Fruit fly (Drosophila melanogaster) whole organism, embryonic: ENCODE data around the gene CG9130.
A peak's percentile ranks its signal among the peaks of the same experiment; 100 is the strongest.

Experiments
- ATbp ChIP-seq: fragments of 200-800 bp; sonication (Bioruptor generic); optimal IDR thresholded peaks from 2 replicates; lab custom pipeline; 2017; ENCODE audit warnings: missing biosample characterization, mild to moderate bottlenecking, missing genetic modification characterization, missing genetic modification reagents
- Adf1 ChIP-seq: fragments of 200-800 bp; sonication (Bioruptor generic); IDR thresholded peaks from 2 replicates; pipeline ENCODE4 v1.3.6; 2022; ENCODE audit warnings: missing biosample characterization, missing genetic modification characterization
- Atf6 ChIP-seq: fragments of 200-800 bp; sonication (Bioruptor generic); IDR thresholded peaks from 2 replicates; pipeline ENCODE4 v1.3.6; 2022; ENCODE audit warnings: missing biosample characterization, missing genetic modification characterization
- CG10654 ChIP-seq: fragments of 200-800 bp; sonication (Bioruptor generic); optimal IDR thresholded peaks from 2 replicates; lab custom pipeline; 2016; ENCODE audit warnings: missing biosample characterization, missing genetic modification characterization
- CG12236 ChIP-seq: fragments of 200-800 bp; sonication (Bioruptor generic); optimal IDR thresholded peaks from 2 replicates; lab custom pipeline; 2016; ENCODE audit warnings: missing biosample characterization, missing genetic modification characterization
- CG12391 ChIP-seq: fragments of 200-800 bp; sonication (Bioruptor generic); optimal IDR thresholded peaks from 3 replicates; lab custom pipeline; 2018; ENCODE audit warnings: missing biosample characterization, mild to moderate bottlenecking, missing genetic modification characterization, moderate library complexity
- CG12659 ChIP-seq: fragments of 200-800 bp; sonication (Bioruptor generic); optimal IDR thresholded peaks from 3 replicates; lab custom pipeline; 2017; ENCODE audit warnings: mild to moderate bottlenecking, missing biosample characterization, missing genetic modification reagents, missing genetic modification characterization
- CG14014 ChIP-seq: fragments of 200-800 bp; sonication (Bioruptor generic); IDR thresholded peaks from 2 replicates; pipeline ENCODE4 v1.3.6; 2022; ENCODE audit warnings: missing biosample characterization, missing genetic modification characterization
- CG15601 ChIP-seq: fragments of 200-800 bp; sonication (Bioruptor generic); optimal IDR thresholded peaks from 3 replicates; lab custom pipeline; 2019; ENCODE audit warnings: missing biosample characterization, mild to moderate bottlenecking, missing genetic modification characterization, moderate library complexity
- CG15696 ChIP-seq: fragments of 200-800 bp; sonication (Bioruptor generic); optimal IDR thresholded peaks from 2 replicates; lab custom pipeline; 2019; ENCODE audit warnings: missing biosample characterization, mild to moderate bottlenecking, missing genetic modification characterization, moderate library complexity
- CG1602 ChIP-seq: fragments of 200-800 bp; sonication (Bioruptor generic); optimal IDR thresholded peaks from 3 replicates; lab custom pipeline; 2016; ENCODE audit warnings: missing biosample characterization, missing genetic modification characterization
- CG2120 ChIP-seq: fragments of 200-800 bp; sonication (Bioruptor generic); optimal IDR thresholded peaks from 3 replicates; lab custom pipeline; 2016; ENCODE audit warnings: missing biosample characterization, missing genetic modification characterization
- CG2712 ChIP-seq: fragments of 200-800 bp; optimal IDR thresholded peaks from 3 replicates; lab custom pipeline; 2019; ENCODE audit warnings: missing biosample characterization, mild to moderate bottlenecking, missing genetic modification characterization, moderate library complexity
- CG30020 ChIP-seq: fragments of 200-800 bp; optimal IDR thresholded peaks from 2 replicates; lab custom pipeline; 2019; ENCODE audit warnings: missing biosample characterization, mild to moderate bottlenecking, missing genetic modification characterization, moderate library complexity
- CG33557 ChIP-seq: fragments of 200-800 bp; sonication (Bioruptor generic); optimal IDR thresholded peaks from 2 replicates; lab custom pipeline; 2019; ENCODE audit warnings: missing biosample characterization, mild to moderate bottlenecking, missing genetic modification characterization, moderate library complexity
- CG5245 ChIP-seq: fragments of 200-800 bp; sonication (Bioruptor generic); optimal IDR thresholded peaks from 3 replicates; lab custom pipeline; 2016; ENCODE audit warnings: missing biosample characterization, missing genetic modification characterization
- CG6813 ChIP-seq: fragments of 200-800 bp; sonication (Bioruptor generic); optimal IDR thresholded peaks from 2 replicates; lab custom pipeline; 2017; ENCODE audit warnings: missing biosample characterization, missing genetic modification characterization, mild to moderate bottlenecking, moderate library complexity, missing genetic modification reagents
- CG7928 ChIP-seq: fragments of 200-800 bp; sonication (Bioruptor generic); optimal IDR thresholded peaks from 2 replicates; lab custom pipeline; 2017; ENCODE audit warnings: missing biosample characterization, mild to moderate bottlenecking, missing genetic modification characterization
- CG7987 ChIP-seq: fragments of 200-800 bp; sonication (Bioruptor generic); optimal IDR thresholded peaks from 2 replicates; lab custom pipeline; 2018; ENCODE audit warnings: missing biosample characterization, mild to moderate bottlenecking, missing genetic modification characterization, moderate library complexity
- CG8765 ChIP-seq: fragments of 200-800 bp; sonication (Bioruptor generic); IDR thresholded peaks from 2 replicates; pipeline ENCODE4 v1.3.6; 2022; ENCODE audit warnings: missing biosample characterization, missing genetic modification characterization
- CG9932 ChIP-seq: fragments of 200-800 bp; sonication (Bioruptor generic); IDR thresholded peaks from 2 replicates; pipeline ENCODE4 v1.3.6; 2022; ENCODE audit warnings: missing biosample characterization, missing genetic modification characterization
- H15 ChIP-seq: fragments of 200-800 bp; sonication (Bioruptor generic); IDR thresholded peaks from 3 replicates; pipeline ENCODE4 v1.3.6; 2022; ENCODE audit warnings: missing biosample characterization, missing genetic modification characterization
- HmgD ChIP-seq: fragments of 200-800 bp; sonication (Bioruptor generic); optimal IDR thresholded peaks from 3 replicates; lab custom pipeline; 2016; ENCODE audit warnings: missing biosample characterization, missing genetic modification characterization
- Mes4 ChIP-seq: fragments of 200-800 bp; sonication (Bioruptor generic); optimal IDR thresholded peaks from 2 replicates; lab custom pipeline; 2016; ENCODE audit warnings: missing biosample characterization, missing genetic modification characterization
- Oaz ChIP-seq: fragments of 200-800 bp; sonication (Bioruptor generic); IDR thresholded peaks from 2 replicates; pipeline ENCODE4 v1.3.6; 2022; ENCODE audit warnings: missing biosample characterization, missing genetic modification characterization
- PHDP ChIP-seq: fragments of 200-800 bp; sonication (Bioruptor generic); optimal IDR thresholded peaks from 3 replicates; lab custom pipeline; 2018; ENCODE audit warnings: missing biosample characterization, mild to moderate bottlenecking, missing genetic modification characterization, moderate library complexity
- Rfx ChIP-seq: fragments of 200-800 bp; sonication (Bioruptor generic); IDR thresholded peaks from 2 replicates; pipeline ENCODE4 v1.3.6; 2022; ENCODE audit warnings: missing biosample characterization, missing genetic modification characterization
- Spps ChIP-seq: fragments of 200-800 bp; sonication (Bioruptor generic); optimal IDR thresholded peaks from 2 replicates; lab custom pipeline; 2018; ENCODE audit warnings: missing biosample characterization, mild to moderate bottlenecking, missing genetic modification characterization
- Xbp1 ChIP-seq: fragments of 200-800 bp; sonication (Bioruptor generic); optimal IDR thresholded peaks from 3 replicates; lab custom pipeline; 2016; ENCODE audit warnings: missing biosample characterization, mild to moderate bottlenecking, missing genetic modification characterization
- ara ChIP-seq: fragments of 200-800 bp; sonication (Bioruptor generic); IDR thresholded peaks from 2 replicates; pipeline ENCODE4 v1.3.6; 2022; ENCODE audit warnings: missing biosample characterization, missing genetic modification characterization
- ato ChIP-seq: fragments of 200-800 bp; sonication (Bioruptor generic); IDR thresholded peaks from 2 replicates; pipeline ENCODE4 v1.3.6; 2022; ENCODE audit warnings: missing biosample characterization, missing genetic modification characterization; ENCODE audit not compliant: partially characterized antibody
- dati ChIP-seq: fragments of 200-800 bp; sonication (Bioruptor generic); IDR thresholded peaks from 2 replicates; pipeline ENCODE4 v1.3.6; 2022; ENCODE audit warnings: missing biosample characterization, missing genetic modification characterization
- dm ChIP-seq: fragments of 200-800 bp; sonication (Bioruptor generic); optimal IDR thresholded peaks from 3 replicates; lab custom pipeline; 2016; ENCODE audit warnings: missing biosample characterization, missing genetic modification characterization
- dysf ChIP-seq: fragments of 200-800 bp; sonication (Bioruptor generic); IDR thresholded peaks from 3 replicates; pipeline ENCODE4 v1.3.6; 2022; ENCODE audit warnings: missing biosample characterization, missing genetic modification characterization
- en ChIP-seq: fragments of 200-800 bp; sonication (Bioruptor generic); optimal IDR thresholded peaks from 2 replicates; lab custom pipeline; 2016; ENCODE audit warnings: missing biosample characterization, missing genetic modification characterization
- jumu ChIP-seq: fragments of 200-800 bp; sonication (Bioruptor generic); optimal IDR thresholded peaks from 3 replicates; lab custom pipeline; 2016; ENCODE audit warnings: missing biosample characterization, missing genetic modification characterization
- kay ChIP-seq: fragments of 200-800 bp; sonication (Bioruptor generic); optimal IDR thresholded peaks from 2 replicates; lab custom pipeline; 2016; ENCODE audit warnings: missing biosample characterization, missing genetic modification characterization
- lola ChIP-seq, 3 experiments: fragments of >200 bp in 2 of 3; fragments of 200-800 bp in 1 of 3; sonication (Bioruptor generic) in 1 of 3; optimal IDR thresholded peaks; 2 replicates each; lab custom pipeline; 2017 to 2019; ENCODE audit warnings: missing biosample characterization in 3 of 3, missing genetic modification characterization in 3 of 3, mild to moderate bottlenecking in 1 of 3, moderate library complexity in 1 of 3
- nerfin-1 ChIP-seq: fragments of 200-800 bp; sonication (Bioruptor generic); optimal IDR thresholded peaks from 3 replicates; lab custom pipeline; 2019; ENCODE audit warnings: missing biosample characterization, mild to moderate bottlenecking, missing genetic modification characterization, moderate library complexity
- pfk ChIP-seq: fragments of 200-800 bp; sonication (Bioruptor generic); optimal IDR thresholded peaks from 2 replicates; lab custom pipeline; 2018; ENCODE audit warnings: missing biosample characterization, mild to moderate bottlenecking, missing genetic modification characterization, moderate library complexity
- pnt ChIP-seq: fragments of 200-800 bp; sonication (Bioruptor generic); optimal IDR thresholded peaks from 3 replicates; lab custom pipeline; 2016; ENCODE audit warnings: missing biosample characterization, missing genetic modification characterization
- scrt ChIP-seq: fragments of 200-800 bp; sonication (Bioruptor generic); optimal IDR thresholded peaks from 2 replicates; lab custom pipeline; 2018; ENCODE audit warnings: missing biosample characterization, mild to moderate bottlenecking, missing genetic modification characterization, moderate library complexity
- sens-2 ChIP-seq: fragments of 200-800 bp; sonication (Bioruptor generic); IDR thresholded peaks from 2 replicates; pipeline ENCODE4 v1.3.6; 2022; ENCODE audit warnings: missing biosample characterization, missing genetic modification characterization
- seq ChIP-seq: fragments of 200-800 bp; sonication (Bioruptor generic); IDR thresholded peaks from 2 replicates; pipeline ENCODE4 v1.3.6; 2022; ENCODE audit warnings: missing biosample characterization, missing genetic modification characterization
- shn ChIP-seq: fragments of 200-800 bp; sonication (Bioruptor generic); optimal IDR thresholded peaks from 3 replicates; lab custom pipeline; 2016; ENCODE audit warnings: missing biosample characterization, missing genetic modification characterization
- sob ChIP-seq: fragments of 200-800 bp; sonication (Bioruptor generic); IDR thresholded peaks from 2 replicates; pipeline ENCODE4 v1.3.6; 2022; ENCODE audit warnings: missing biosample characterization, missing genetic modification characterization
- trh ChIP-seq: fragments of 200-800 bp; sonication (Bioruptor generic); optimal IDR thresholded peaks from 2 replicates; lab custom pipeline; 2016; ENCODE audit warnings: missing biosample characterization, missing genetic modification characterization
- tx ChIP-seq: fragments of 200-800 bp; sonication (Bioruptor generic); optimal IDR thresholded peaks from 2 replicates; lab custom pipeline; 2016; ENCODE audit warnings: missing biosample characterization, missing genetic modification characterization
- vvl ChIP-seq: fragments of 200-800 bp; sonication (Bioruptor generic); IDR thresholded peaks from 2 replicates; pipeline ENCODE4 v1.3.6; 2022; ENCODE audit warnings: missing biosample characterization, missing genetic modification characterization
- zen ChIP-seq: fragments of 200-800 bp; sonication (Bioruptor generic); optimal IDR thresholded peaks from 3 replicates; lab custom pipeline; 2018; ENCODE audit warnings: missing biosample characterization, mild to moderate bottlenecking, missing genetic modification characterization, moderate library complexity

CG9130 gene

DNA sequence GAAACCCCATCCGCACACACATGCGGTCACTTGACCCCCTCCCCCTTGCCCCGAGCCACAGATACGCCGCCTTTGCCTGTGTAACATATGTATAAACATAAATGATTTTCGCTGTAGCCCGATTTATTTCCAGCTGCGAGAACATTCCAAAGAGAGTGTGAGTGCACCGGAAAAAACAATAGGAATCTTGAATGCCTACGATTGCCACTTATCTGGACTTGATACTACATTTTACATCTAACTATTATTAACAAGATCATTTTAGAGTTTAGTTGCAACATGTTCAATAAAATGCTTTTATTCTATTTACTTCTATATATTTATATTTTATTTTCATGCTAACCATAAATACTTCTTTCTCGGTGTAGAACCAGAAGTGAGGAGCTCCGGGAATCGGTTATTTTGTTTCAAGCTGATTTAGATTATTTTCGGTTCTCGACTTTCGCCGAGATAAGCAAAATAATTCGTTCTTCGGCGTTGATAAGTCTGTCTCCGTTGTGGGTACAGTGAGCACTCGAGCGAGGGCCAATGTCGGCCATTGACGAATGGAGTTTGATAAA, 48.3 kb downstream of the CG9130 start (continued):
- TF ChIP-seq sob (GFP tag; lab: Robert Waterston, UW): peak; percentile 76
- no peak for TF ChIP-seq HmgD (GFP tag; lab: Kevin White, UChicago)
- TF ChIP-seq CG7987: peak; percentile 33
- TF ChIP-seq nerfin-1 (tag; lab: Kevin White, UChicago): peak; percentile 78
- TF ChIP-seq ato (GFP tag; lab: Robert Waterston, UW): no peak
- TF ChIP-seq sens-2 (GFP tag; lab: Robert Waterston, UW): no peak; the same call in none of the 2 replicates
- peak; percentile 56 for TF ChIP-seq Oaz
- peak; percentile 52; the same call in 1 of the 2 replicates for TF ChIP-seq seq (GFP tag; lab: Robert Waterston, UW)
- TF ChIP-seq CG33557: peak; percentile 81
- TF ChIP-seq dm: no peak
- TF ChIP-seq Atf6: peak; percentile 77
- peak; percentile 86 for TF ChIP-seq CG15696 (tag; lab: Kevin White, UChicago)
- no peak for TF ChIP-seq jumu (GFP tag; lab: Kevin White, UChicago)
- TF ChIP-seq CG2120: peak; percentile 75
- TF ChIP-seq CG1602 (GFP tag; lab: Kevin White, UChicago): peak; percentile 80
- TF ChIP-seq CG5245 (GFP tag; lab: Kevin White, UChicago): peak; percentile 77
- peak; percentile 27 for TF ChIP-seq trh (GFP tag; lab: Kevin White, UChicago)
- TF ChIP-seq lola (GFP tag; optimal IDR thresholded peaks at IDR 0.05; lab: Kevin White, UChicago): peak in 1 of 3 experiments; percentile 88
- peak; percentile 1 for TF ChIP-seq pfk
- peak; percentile 68 for TF ChIP-seq CG9932 (GFP tag; lab: Robert Waterston, UW)
- TF ChIP-seq CG7928 (GFP tag; lab: Kevin White, UChicago): peak; percentile 50
- TF ChIP-seq CG10654 (GFP tag; lab: Kevin White, UChicago): peak; percentile 72
- no peak for TF ChIP-seq en
- TF ChIP-seq dysf (GFP tag; lab: Robert Waterston, UW): peak; percentile 79
- peak; percentile 61; the same call in 1 of the 2 replicates for TF ChIP-seq CG8765 (GFP tag; lab: Robert Waterston, UW)
- peak; percentile 22 for TF ChIP-seq kay (GFP tag; lab: Kevin White, UChicago)
- TF ChIP-seq CG30020 (tag; lab: Kevin White, UChicago): peak; percentile 41
- TF ChIP-seq zen (tag; lab: Kevin White, UChicago): peak; percentile 84
- TF ChIP-seq Spps (tag; lab: Kevin White, UChicago): peak; percentile 74
- TF ChIP-seq CG12391 (tag; lab: Kevin White, UChicago): peak; percentile 92
- peak; percentile 4 for TF ChIP-seq CG12236 (GFP tag; lab: Kevin White, UChicago)
- TF ChIP-seq CG2712: peak; percentile 95
- peak; percentile 2 for TF ChIP-seq pnt (GFP tag; lab: Kevin White, UChicago)
- TF ChIP-seq CG12659 (GFP tag; lab: Kevin White, UChicago): peak; percentile 75
- TF ChIP-seq ara (GFP tag; lab: Robert Waterston, UW): peak; percentile 92
- TF ChIP-seq tx (GFP tag; lab: Kevin White, UChicago): no peak
- no peak for TF ChIP-seq Mes4 (GFP tag; lab: Kevin White, UChicago)
- peak; percentile 85 for TF ChIP-seq PHDP (tag; lab: Kevin White, UChicago)
- peak; percentile 76 for TF ChIP-seq Xbp1 (GFP tag; lab: Kevin White, UChicago)
- no peak for TF ChIP-seq shn (GFP tag; lab: Kevin White, UChicago)
- TF ChIP-seq vvl: peak; percentile 92
- TF ChIP-seq dati (GFP tag; lab: Robert Waterston, UW): 0 out of 2 replicates have a peak, but pooled peaks have one; percentile 11
- peak; percentile 77 for TF ChIP-seq Rfx (GFP tag; lab: Robert Waterston, UW)
- peak; percentile 84 for TF ChIP-seq ATbp (GFP tag; lab: Kevin White, UChicago)
- peak; percentile 67; the same call in 2 of the 3 replicates for TF ChIP-seq H15 (GFP tag; lab: Robert Waterston, UW)
- TF ChIP-seq Adf1 (GFP tag; lab: Robert Waterston, UW): 0 out of 2 replicates have a peak, but pooled peaks have one; percentile 7
- peak; percentile 79 for TF ChIP-seq CG6813
- TF ChIP-seq CG15601 (tag; lab: Kevin White, UChicago): peak; percentile 86
- peak; percentile 72 for TF ChIP-seq scrt (GFP tag; lab: Kevin White, UChicago)
- TF ChIP-seq CG14014: peak; percentile 71
